Fruit fly (Drosophila melanogaster): ENCODE measurements around the gene Ugt307A1.

Ugt307A1 gene

dm6 chr2L:7063721-7064179, 4.0 kb upstream of the Ugt307A1 start, which contains the start of gene Sem1 (continued):
- TF ChIP-seq phol (tag; optimal IDR thresholded peaks at IDR 0.05) (peak; percentile 5), NFAT (GFP tag; IDR thresholded peaks at IDR 0.05) (no peak), stwl (tag; optimal IDR thresholded peaks at IDR 0.05) (peak; percentile 29), row (GFP tag; IDR thresholded peaks at IDR 0.05) (peak; percentile 75), yki (optimal IDR thresholded peaks at IDR 0.05) (no peak), CG15479 (GFP tag; optimal IDR thresholded peaks at IDR 0.05) (no peak), sens-2 (GFP tag; IDR thresholded peaks at IDR 0.05) (no peak), CG12299 (tag; optimal IDR thresholded peaks at IDR 0.05) (no peak), unpg (GFP tag; optimal IDR thresholded peaks at IDR 0.05) (no peak), E2f2 (GFP tag; IDR thresholded peaks at IDR 0.05) (peak; percentile 36; the same call in 1 of the 2 replicates), CG3281 (GFP tag; optimal IDR thresholded peaks at IDR 0.05) (no peak), CG34422 (GFP tag; IDR thresholded peaks at IDR 0.05) (no peak), pros (GFP tag; optimal IDR thresholded peaks at IDR 0.05) (no peak), CG31365 (tag; optimal IDR thresholded peaks at IDR 0.05) (no peak), CG9797 (GFP tag; optimal IDR thresholded peaks at IDR 0.05) (peak; percentile 59), CG6689 (GFP tag; IDR thresholded peaks at IDR 0.05) (no peak), CG13894 (tag; optimal IDR thresholded peaks at IDR 0.05) (no peak), CG31441 (GFP tag; IDR thresholded peaks at IDR 0.05) (no peak), CG6654 (GFP tag; optimal IDR thresholded peaks at IDR 0.05) (no peak), CG10431 (GFP tag; optimal IDR thresholded peaks at IDR 0.05) (no peak), CG2889 (GFP tag; IDR thresholded peaks at IDR 0.05) (no peak), CG9932 (GFP tag; IDR thresholded peaks at IDR 0.05) (peak; percentile 39; the same call in 1 of the 2 replicates), ci (GFP tag; IDR thresholded peaks at IDR 0.05) (no peak), CG1233 (GFP tag; optimal IDR thresholded peaks at IDR 0.05) (no peak), cwo (GFP tag; optimal IDR thresholded peaks at IDR 0.05) (no peak), Hmx (GFP tag; optimal IDR thresholded peaks at IDR 0.05) (no peak), sqz (GFP tag; optimal IDR thresholded peaks at IDR 0.05) (no peak), MBD-R2 (GFP tag; IDR thresholded peaks at IDR 0.05) (peak; percentile 39; the same call in 1 of the 2 replicates), gfzf (GFP tag; optimal IDR thresholded peaks at IDR 0.05) (peak; percentile 86), wdn (GFP tag; IDR thresholded peaks at IDR 0.05) (no peak), en (GFP tag; optimal IDR thresholded peaks at IDR 0.05) (no peak), cg (GFP tag; optimal IDR thresholded peaks at IDR 0.05) (no peak), CG16813 (GFP tag; IDR thresholded peaks at IDR 0.05; ENCODE audit: partially characterized antibody) (no peak), nau (GFP tag; optimal IDR thresholded peaks at IDR 0.05) (no peak), BEAF-32 (GFP tag; optimal IDR thresholded peaks at IDR 0.05) (peak; percentile 7), Elba2 (GFP tag; optimal IDR thresholded peaks at IDR 0.05) (no peak), CG12391 (tag; optimal IDR thresholded peaks at IDR 0.05) (peak; percentile 13), CG8924 (tag; optimal IDR thresholded peaks at IDR 0.05) (peak; percentile 12), pzg (GFP tag; optimal IDR thresholded peaks at IDR 0.05) (peak; percentile 55), CG9609 (GFP tag; optimal IDR thresholded peaks at IDR 0.05) (no peak), shn (GFP tag; optimal IDR thresholded peaks at IDR 0.05) (no peak), Dek (tag; optimal IDR thresholded peaks at IDR 0.05) (no peak), CG1603 (tag; optimal IDR thresholded peaks at IDR 0.05) (peak; percentile 24), CG4707 (GFP tag; optimal IDR thresholded peaks at IDR 0.05) (no peak), CG18262 (tag; optimal IDR thresholded peaks at IDR 0.05) (peak; percentile 4), wor (GFP tag; IDR thresholded peaks at IDR 0.05) (no peak), CG4282 (GFP tag; optimal IDR thresholded peaks at IDR 0.05) (no peak), tgo (GFP tag; IDR thresholded peaks at IDR 0.05) (no peak), zen2 (GFP tag; IDR thresholded peaks at IDR 0.05; ENCODE audit: partially characterized antibody) (no peak), CG12744 (GFP tag; optimal IDR thresholded peaks at IDR 0.05) (no peak), pum (GFP tag; optimal IDR thresholded peaks at IDR 0.05) (no peak), sima (GFP tag; optimal IDR thresholded peaks at IDR 0.05) (no peak)
